Worm (Caenorhabditis elegans) whole organism, L3 larva: ENCODE measurements around the gene F15A4.10.

Experiments
- R02D3.7 ChIP-seq: fragments of 150-350 bp; optimal IDR thresholded peaks from 2 replicates; lab custom pipeline; 2014; ENCODE audit warnings: missing biosample characterization, missing genetic modification characterization
- aly-2 ChIP-seq: fragments of 150-350 bp; optimal IDR thresholded peaks from 2 replicates; lab custom pipeline; 2014; ENCODE audit warnings: missing biosample characterization, missing genetic modification characterization
- ceh-16 ChIP-seq: sonication (generic microtip); optimal IDR thresholded peaks from 2 replicates; lab custom pipeline; 2017; ENCODE audit warnings: missing biosample characterization, missing genetic modification characterization
- daf-12 ChIP-seq: fragments of 150-350 bp; optimal IDR thresholded peaks from 2 replicates; lab custom pipeline; 2014; ENCODE audit warnings: missing biosample characterization, missing genetic modification reagents, missing genetic modification characterization
- egl-27 ChIP-seq: sonication (generic microtip); optimal IDR thresholded peaks from 4 replicates; lab custom pipeline; 2017; ENCODE audit warnings: missing biosample characterization, missing genetic modification reagents, missing genetic modification characterization
- jun-1 ChIP-seq: fragments of 150-350 bp; optimal IDR thresholded peaks from 2 replicates; lab custom pipeline; 2014; ENCODE audit warnings: missing biosample characterization, missing genetic modification reagents, missing genetic modification characterization
- nhr-11 ChIP-seq: fragments of 150-350 bp; optimal IDR thresholded peaks from 2 replicates; lab custom pipeline; 2014; ENCODE audit warnings: missing biosample characterization, missing genetic modification characterization
- nhr-12 ChIP-seq: fragments of 150-350 bp; optimal IDR thresholded peaks from 2 replicates; lab custom pipeline; 2014; ENCODE audit warnings: missing biosample characterization, missing genetic modification characterization
- pha-4 ChIP-seq: fragments of 150-350 bp; optimal IDR thresholded peaks from 2 replicates; lab custom pipeline; 2014; ENCODE audit warnings: missing biosample characterization, missing genetic modification reagents, missing genetic modification characterization
- skn-1 ChIP-seq: fragments of 150-350 bp; optimal IDR thresholded peaks from 2 replicates; lab custom pipeline; 2014; ENCODE audit warnings: missing biosample characterization, missing genetic modification characterization
- snpc-4 ChIP-seq: fragments of 150-350 bp; optimal IDR thresholded peaks from 2 replicates; lab custom pipeline; 2014; ENCODE audit warnings: missing biosample characterization, missing genetic modification characterization
- tbx-2 ChIP-seq: sonication (generic microtip); optimal IDR thresholded peaks from 2 replicates; lab custom pipeline; 2016; ENCODE audit warnings: mild to moderate bottlenecking, missing genetic modification characterization, missing compliant biosample characterization
- unc-39 ChIP-seq: sonication (generic microtip); optimal IDR thresholded peaks from 4 replicates; lab custom pipeline; 2017; ENCODE audit warnings: missing biosample characterization, missing genetic modification characterization

- TF ChIP-seq nhr-11 (tag; lab: Kevin White, UChicago) (no peak), egl-27 (tag; lab: Kevin White, UChicago) (no peak), R02D3.7 (no peak), unc-39 (no peak), snpc-4 (tag; lab: Kevin White, UChicago) (no peak), jun-1 (tag; lab: Kevin White, UChicago) (no peak), pha-4 (tag; lab: Kevin White, UChicago) (no peak), ceh-16 (no peak), skn-1 (no peak), tbx-2 (tag; lab: Kevin White, UChicago) (no peak), aly-2 (tag; lab: Kevin White, UChicago) (no peak), nhr-12 (no peak), daf-12 (tag; lab: Kevin White, UChicago) (no peak)
Observed at ce11 chrII:12444679-12445376, 40.1 kb downstream of the F15A4.10 start, which contains the start of the genes W05H5.1 and pitr-6.
